Fruit fly (Drosophila melanogaster): Measurements from ENCODE around the gene CG17928.

Gene CG17928

DNA sequence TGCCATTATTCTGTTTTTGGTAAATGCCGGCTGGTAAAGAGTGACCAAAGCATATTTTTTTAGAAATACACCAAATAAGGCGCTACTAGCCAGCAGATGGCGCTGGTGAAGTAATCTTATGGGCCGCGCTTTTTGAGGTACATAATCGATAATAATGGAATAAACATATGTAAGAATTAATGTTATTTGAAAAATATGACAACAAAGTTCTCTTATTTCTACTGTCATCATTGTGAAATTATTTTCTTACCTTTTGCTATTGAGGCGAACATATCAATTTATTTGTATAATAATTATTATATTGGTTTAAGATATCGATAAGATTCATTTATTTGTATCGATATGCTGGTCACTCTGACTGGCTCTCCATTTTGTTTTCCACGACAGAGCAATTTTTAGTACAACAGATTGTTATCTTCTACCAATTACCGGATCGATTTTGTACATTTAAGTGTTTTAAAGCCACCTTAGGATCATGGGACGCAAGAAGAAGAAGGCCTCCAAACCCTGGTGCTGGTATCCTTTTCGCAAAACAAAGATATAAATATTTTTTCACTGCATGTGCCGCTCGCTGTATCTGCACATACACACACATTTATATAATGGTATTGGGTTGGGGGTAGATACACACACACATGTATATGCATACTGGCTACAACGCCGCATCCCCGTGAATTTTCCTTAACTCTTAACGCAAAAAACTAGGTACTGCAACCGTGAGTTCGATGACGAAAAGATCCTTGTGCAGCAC, 48.1 kb upstream of the CG17928 start, which contains the start of the genes LSm7 and BuGZ (continued):
- TF ChIP-seq Dbx (GFP tag; IDR thresholded peaks at IDR 0.05) (no peak; the same call in 2 of the 3 replicates), CG9437 (GFP tag; optimal IDR thresholded peaks at IDR 0.05) (peak; percentile 45), CG11398 (GFP tag; optimal IDR thresholded peaks at IDR 0.05) (no peak), CG10321 (GFP tag; IDR thresholded peaks at IDR 0.05) (no peak), trem (tag; optimal IDR thresholded peaks at IDR 0.05) (peak; percentile 92), Six4 (GFP tag; optimal IDR thresholded peaks at IDR 0.05) (no peak), CG3847 (GFP tag; IDR thresholded peaks at IDR 0.05) (peak; percentile 62), lbe (GFP tag; optimal IDR thresholded peaks at IDR 0.05) (no peak), CG14441 (GFP tag; IDR thresholded peaks at IDR 0.05) (0 out of 2 replicates have a peak, but pooled peaks have one; percentile 14), hth (optimal IDR thresholded peaks at IDR 0.05) (no peak), zen2 (GFP tag; IDR thresholded peaks at IDR 0.05; ENCODE audit: partially characterized antibody) (no peak), CG2116 (GFP tag; optimal IDR thresholded peaks at IDR 0.05) (peak; percentile 85), Sin3A (optimal IDR thresholded peaks at IDR 0.05) (peak; percentile 32), Bgb (GFP tag; IDR thresholded peaks at IDR 0.05; ENCODE audit: partially characterized antibody) (peak; percentile 43; the same call in 1 of the 2 replicates), CG15601 (tag; optimal IDR thresholded peaks at IDR 0.05) (peak; percentile 62), Max (GFP tag; optimal IDR thresholded peaks at IDR 0.05) (peak; percentile 48), Side (GFP tag; optimal IDR thresholded peaks at IDR 0.05) (no peak), ind (GFP tag; optimal IDR thresholded peaks at IDR 0.05) (peak; percentile 22), knrl (GFP tag; IDR thresholded peaks at IDR 0.05; ENCODE audit: partially characterized antibody) (peak; percentile 66), Ssrp (tag; optimal IDR thresholded peaks at IDR 0.05) (no peak), CG8290 (GFP tag; optimal IDR thresholded peaks at IDR 0.05) (peak; percentile 29), CG8290 (tag; optimal IDR thresholded peaks at IDR 0.05) (no peak), CG8388 (GFP tag; optimal IDR thresholded peaks at IDR 0.05) (peak; percentile 36), CG6254 (GFP tag; optimal IDR thresholded peaks at IDR 0.05) (peak; percentile 19), Myb (GFP tag; optimal IDR thresholded peaks at IDR 0.05) (peak; percentile 4), ci (GFP tag; IDR thresholded peaks at IDR 0.05) (no peak; the same call in 1 of the 3 replicates), yki (optimal IDR thresholded peaks at IDR 0.05) (no peak), Rfx (GFP tag; IDR thresholded peaks at IDR 0.05) (peak; percentile 59), CG17361 (GFP tag; IDR thresholded peaks at IDR 0.05) (no peak; the same call in 1 of the 3 replicates), unc-4 (GFP tag; IDR thresholded peaks at IDR 0.05; ENCODE audit: partially characterized antibody) (peak; percentile 70), CG13123 (GFP tag; optimal IDR thresholded peaks at IDR 0.05) (no peak), Fer3 (tag; optimal IDR thresholded peaks at IDR 0.05) (no peak), CG2712 (tag; optimal IDR thresholded peaks at IDR 0.05) (peak; percentile 65), Trl (optimal IDR thresholded peaks at IDR 0.05) (no peak), Trl (GFP tag; optimal IDR thresholded peaks at IDR 0.05) (peak; percentile 32), nerfin-2 (GFP tag; IDR thresholded peaks at IDR 0.05; ENCODE audit: partially characterized antibody) (peak; percentile 43; the same call in 1 of the 2 replicates), crp (GFP tag; optimal IDR thresholded peaks at IDR 0.05) (peak in 1 of 2 experiments; percentile 39), CG14965 (GFP tag; optimal IDR thresholded peaks at IDR 0.05; ENCODE audit: borderline replicate concordance) (peak; percentile 98), CG10366 (GFP tag; IDR thresholded peaks at IDR 0.05) (no peak), chif (GFP tag; optimal IDR thresholded peaks at IDR 0.05) (peak in 1 of 2 experiments; percentile 19), gfzf (GFP tag; optimal IDR thresholded peaks at IDR 0.05) (peak; percentile 83), dmrt11E (tag; optimal IDR thresholded peaks at IDR 0.05) (peak; percentile 55), CG6175 (GFP tag; IDR thresholded peaks at IDR 0.05) (no peak), maf-S (GFP tag; optimal IDR thresholded peaks at IDR 0.05) (no peak), Elba2 (GFP tag; optimal IDR thresholded peaks at IDR 0.05) (peak; percentile 63), Ptx1 (GFP tag; IDR thresholded peaks at IDR 0.05) (no peak), CG12155 (GFP tag; optimal IDR thresholded peaks at IDR 0.05) (peak; percentile 11), Opbp (GFP tag; IDR thresholded peaks at IDR 0.05; ENCODE audit: partially characterized antibody) (peak; percentile 37; the same call in 1 of the 3 replicates), vnd (GFP tag; IDR thresholded peaks at IDR 0.05; ENCODE audit: partially characterized antibody) (peak; percentile 50; the same call in 2 of the 3 replicates), klu (GFP tag; IDR thresholded peaks at IDR 0.05) (no peak)
